Worm (Caenorhabditis elegans): Measurements from ENCODE around the gene asp-9.

DNA sequence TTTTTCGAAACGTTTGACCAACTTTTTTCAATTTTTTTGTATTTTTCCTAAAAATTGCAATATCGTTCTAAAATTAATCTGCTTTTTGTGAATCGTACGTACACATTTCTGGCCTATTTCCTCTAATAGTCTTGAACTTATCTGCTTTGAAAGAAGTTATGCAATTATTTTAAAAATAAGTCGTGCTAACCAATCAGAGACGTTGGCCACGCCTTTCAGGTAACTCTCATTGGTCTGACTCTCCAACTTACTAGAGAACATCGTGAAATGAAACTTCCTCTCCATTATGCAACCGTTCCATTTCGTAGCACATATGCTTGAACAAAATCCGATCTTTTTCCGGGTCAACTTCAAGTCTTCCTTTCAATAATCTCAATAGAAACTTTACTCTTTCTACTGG lies 26.1 kb upstream of the asp-9 start:
- TF ChIP-seq elt-3 (tag; optimal IDR thresholded peaks at IDR 0.05) (no peak), pha-4 (tag; optimal IDR thresholded peaks at IDR 0.05) (no peak)

Measured in whole organism, mixed stage, embryonic.